Fruit fly (Drosophila melanogaster) whole organism, wandering third instar larva: ENCODE results near the gene CG4367.

Experiments used
- CG32264 ChIP-seq: fragments of 200-800 bp; sonication (Bioruptor generic); optimal IDR thresholded peaks from 2 replicates; lab custom pipeline; 2016; ENCODE audit warnings: missing biosample characterization, missing genetic modification characterization
- Hr78 ChIP-seq: fragments of >200 bp; optimal IDR thresholded peaks from 2 replicates; lab custom pipeline; 2017; ENCODE audit warnings: missing biosample characterization, missing genetic modification characterization
- Mio ChIP-seq: sonication (Bioruptor generic); optimal IDR thresholded peaks from 2 replicates; lab custom pipeline; 2016; ENCODE audit warnings: missing biosample characterization, missing genetic modification characterization
- Myc ChIP-seq: fragments of >200 bp; optimal IDR thresholded peaks from 2 replicates; lab custom pipeline; 2017
- N ChIP-seq: fragments of >200 bp; optimal IDR thresholded peaks from 2 replicates; lab custom pipeline; 2018; ENCODE audit warnings: missing biosample characterization, missing external identifiers, missing genetic modification characterization
- Rel ChIP-seq, 2 experiments: fragments of 200-800 bp; sonication (Bioruptor generic) in 1 of 2; optimal IDR thresholded peaks; 2 replicates in 1 of 2; 3 replicates in 1 of 2; lab custom pipeline; 2016 to 2019; ENCODE audit warnings: mild to moderate bottlenecking in 2 of 2, missing biosample characterization in 2 of 2, missing genetic modification characterization in 2 of 2, moderate library complexity in 1 of 2
- Vsx2 ChIP-seq: fragments of 200-300, 225-300 bp; sonication (Bioruptor generic); optimal IDR thresholded peaks from 2 replicates; lab custom pipeline; 2018; ENCODE audit warnings: missing biosample characterization, missing genetic modification characterization; ENCODE audit not compliant: partially characterized antibody
- br ChIP-seq: fragments of 200-800 bp; sonication (Bioruptor generic); optimal IDR thresholded peaks from 2 replicates; lab custom pipeline; 2016; ENCODE audit warnings: missing biosample characterization, missing genetic modification characterization
- dl ChIP-seq, 2 experiments: fragments of 175-275, 200-275 bp in 1 of 2; fragments of 200-275 bp in 1 of 2; sonication (Bioruptor generic); optimal IDR thresholded peaks; lab custom pipeline; 2018; ENCODE audit warnings: mild to moderate bottlenecking in 2 of 2, missing biosample characterization in 2 of 2, missing genetic modification characterization in 2 of 2, moderate library complexity in 2 of 2; ENCODE audit not compliant: partially characterized antibody in 2 of 2, insufficient read depth in 1 of 2
- ey ChIP-seq: fragments of 200-800 bp; sonication (Bioruptor generic); optimal IDR thresholded peaks from 2 replicates; lab custom pipeline; 2016; ENCODE audit warnings: missing biosample characterization, missing genetic modification characterization
- h ChIP-seq: fragments of 200-800 bp; sonication (Bioruptor generic); optimal IDR thresholded peaks from 3 replicates; lab custom pipeline; 2016; ENCODE audit warnings: missing biosample characterization, mild to moderate bottlenecking, missing genetic modification characterization
- rgr ChIP-seq: fragments of 200-800 bp; sonication (Bioruptor generic); optimal IDR thresholded peaks from 3 replicates; lab custom pipeline; 2016; ENCODE audit warnings: missing biosample characterization, mild to moderate bottlenecking, missing genetic modification characterization
- sv ChIP-seq: fragments of 200-800 bp; sonication (Bioruptor generic); optimal IDR thresholded peaks from 3 replicates; lab custom pipeline; 2016; ENCODE audit warnings: missing biosample characterization, missing genetic modification characterization

DNA sequence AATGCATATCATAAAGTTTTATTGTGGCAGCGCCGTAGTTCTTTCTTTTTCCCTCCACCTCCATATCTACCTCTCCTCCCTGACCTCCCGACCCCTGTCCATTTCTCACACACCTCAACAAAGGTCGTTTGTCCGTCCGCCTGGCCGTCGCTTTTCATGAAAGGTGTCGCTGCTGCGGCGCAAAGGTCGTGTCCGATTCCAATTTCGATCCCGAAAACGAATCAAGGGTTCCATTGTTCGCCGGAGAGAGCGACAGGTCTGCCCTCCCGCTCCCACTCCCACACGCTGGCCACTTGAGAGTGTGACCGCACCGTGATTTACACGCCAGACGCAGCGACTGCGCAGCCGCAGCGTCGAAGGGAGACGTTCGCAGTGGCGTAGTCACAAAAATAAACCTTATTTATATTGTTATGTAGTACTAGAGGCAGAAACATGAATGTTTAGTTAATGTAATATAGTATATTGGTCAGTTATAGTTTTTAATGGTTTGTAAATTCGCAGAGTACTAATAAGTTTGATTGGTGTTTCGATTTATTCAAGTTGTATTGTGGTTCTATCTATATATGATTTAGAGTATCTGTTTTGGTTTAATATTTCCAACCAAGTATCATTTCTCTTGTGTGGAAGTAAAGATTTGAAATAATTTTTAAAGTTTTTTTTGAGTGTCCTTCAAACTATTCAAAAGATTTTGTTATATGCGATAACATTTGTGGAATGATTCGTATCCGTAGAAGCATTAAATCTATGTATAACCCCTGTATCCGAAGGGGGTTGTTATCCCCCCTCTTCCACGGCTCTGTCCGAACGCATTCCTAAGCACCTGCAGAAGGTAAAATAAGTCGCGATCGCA, 12.5 kb downstream of the CG4367 start:
- TF ChIP-seq Vsx2 (GFP tag; lab: Kevin White, UChicago) (no peak), N (GFP tag; lab: Kevin White, UChicago) (no peak), br (peak; percentile 77), Hr78 (GFP tag; lab: Kevin White, UChicago) (no peak), CG32264 (GFP tag; lab: Kevin White, UChicago) (no peak), sv (GFP tag; lab: Kevin White, UChicago) (peak; percentile 18), dl (GFP tag; optimal IDR thresholded peaks at IDR 0.05; lab: Kevin White, UChicago; ENCODE audit: insufficient read depth in 1 of 2, partially characterized antibody in 2 of 2) (no peak), Myc (lab: Kevin White, UChicago) (no peak), Mio (GFP tag; lab: Kevin White, UChicago) (no peak), h (peak; percentile 75), ey (peak; percentile 83), rgr (GFP tag; lab: Kevin White, UChicago) (no peak), Rel (GFP tag; optimal IDR thresholded peaks at IDR 0.05; lab: Kevin White, UChicago) (no peak), Rel (tag; optimal IDR thresholded peaks at IDR 0.05; lab: Kevin White, UChicago) (no peak)
